Worm (Caenorhabditis elegans): Measurements from ENCODE around the gene Y41D4A.7.

Gene Y41D4A.7

DNA sequence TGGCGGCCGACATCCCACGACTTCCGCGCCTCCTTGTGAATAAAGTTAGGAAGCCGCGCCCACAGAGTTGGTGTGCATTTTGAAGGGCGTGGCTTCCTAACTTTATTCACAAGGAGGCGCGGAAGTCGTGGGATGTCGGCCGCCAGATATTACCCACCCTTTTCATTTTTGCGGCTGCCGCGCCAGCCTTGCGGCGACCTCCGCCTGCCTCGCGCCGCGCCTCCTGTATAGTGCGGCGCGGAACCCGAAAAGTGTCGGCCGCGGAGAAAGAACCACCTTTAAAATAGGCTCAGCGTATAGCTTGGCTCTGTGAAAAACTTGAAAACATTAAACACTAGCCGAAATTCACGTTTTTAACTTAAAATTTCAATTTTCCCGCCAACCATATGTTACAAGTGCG, 2.1 kb upstream of the Y41D4A.7 start (continued):
- no peak for TF ChIP-seq ceh-32 (tag; optimal IDR thresholded peaks at IDR 0.05; ENCODE audit: poor library complexity)
- TF ChIP-seq vab-7 (GFP tag; IDR thresholded peaks at IDR 0.05), result 0 out of 2 replicates have a peak, but pooled peaks have one; percentile 26
- no peak for TF ChIP-seq dpl-1 (GFP tag; optimal IDR thresholded peaks at IDR 0.05)
- no peak for TF ChIP-seq F44E2.7 (GFP tag; IDR thresholded peaks at IDR 0.05)
- no peak for TF ChIP-seq Y5F2A.4 (GFP tag; optimal IDR thresholded peaks at IDR 0.05)
- no peak for TF ChIP-seq nhr-11 (tag; optimal IDR thresholded peaks at IDR 0.05)
- no peak for TF ChIP-seq snpc-4 (tag; optimal IDR thresholded peaks at IDR 0.05)
- no peak for TF ChIP-seq fkh-10 (GFP tag; optimal IDR thresholded peaks at IDR 0.05)

DNA sequence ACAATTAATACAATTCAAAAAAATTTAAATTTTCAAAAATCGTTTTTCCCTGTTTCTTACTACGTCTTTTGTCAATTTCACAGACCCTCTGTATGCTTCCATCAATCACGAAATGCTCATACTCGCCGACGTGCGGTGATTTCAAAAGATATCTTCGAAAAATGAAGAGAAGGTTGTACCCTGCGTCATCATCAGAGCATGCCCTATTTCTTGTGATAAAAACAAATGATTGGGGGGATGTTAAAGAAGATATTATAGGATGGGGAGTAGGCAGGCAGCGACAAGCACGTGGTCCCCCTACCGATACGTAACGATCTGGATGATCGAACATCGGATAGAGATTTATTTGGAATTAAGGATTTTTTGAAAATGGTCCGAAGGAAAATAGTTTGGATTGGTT, 2.8 kb downstream of the Y41D4A.7 start:
- TF ChIP-seq spr-3 (GFP tag; optimal IDR thresholded peaks at IDR 0.05), result no peak
- peak; percentile 21 for TF ChIP-seq hlh-30 (tag; optimal IDR thresholded peaks at IDR 0.05; ENCODE audit: insufficient read depth)
- peak; percentile 59 for TF ChIP-seq nhr-11 (tag; optimal IDR thresholded peaks at IDR 0.05)
- TF ChIP-seq unc-62 (GFP tag; optimal IDR thresholded peaks at IDR 0.05 in 1 of 2), result peak in 1 of 2 experiments; percentile 97
- TF ChIP-seq unc-62 (tag; optimal IDR thresholded peaks at IDR 0.05), result no peak
- TF ChIP-seq lsy-2 (tag; optimal IDR thresholded peaks at IDR 0.05), result no peak

DNA sequence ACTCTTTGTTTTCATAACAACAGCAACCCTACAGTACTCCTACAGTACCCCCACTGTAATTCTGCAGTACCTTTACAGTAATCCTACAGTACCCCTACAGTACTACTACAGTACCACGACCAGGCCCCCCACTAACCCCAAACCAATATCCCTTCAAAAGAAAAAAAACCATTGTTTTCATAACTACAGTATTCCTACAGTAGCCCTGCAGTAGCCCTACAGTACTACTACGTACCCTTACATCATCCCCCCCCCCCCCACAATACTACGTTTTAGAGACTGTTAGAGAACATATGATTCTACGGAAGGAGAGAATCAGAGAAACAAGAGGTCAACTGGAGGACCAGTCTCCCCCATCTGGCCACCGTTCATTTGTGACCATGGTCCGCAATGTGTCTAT, 7.9 kb downstream of the Y41D4A.7 start, which contains the start of gene Y41D4A.3:
Gene Y41D4A.3, plus strand, starts transcription at position 301 of the 400 bp plus-strand sequence.
- peak; percentile 11 for TF ChIP-seq aha-1 (tag)
- no peak for TF ChIP-seq T26A8.4 (GFP tag; IDR thresholded peaks at IDR 0.05)
- TF ChIP-seq daf-8 (GFP tag; IDR thresholded peaks at IDR 0.05), result no peak
- no peak for TF ChIP-seq nhr-41 (GFP tag; IDR thresholded peaks at IDR 0.05)

DNA sequence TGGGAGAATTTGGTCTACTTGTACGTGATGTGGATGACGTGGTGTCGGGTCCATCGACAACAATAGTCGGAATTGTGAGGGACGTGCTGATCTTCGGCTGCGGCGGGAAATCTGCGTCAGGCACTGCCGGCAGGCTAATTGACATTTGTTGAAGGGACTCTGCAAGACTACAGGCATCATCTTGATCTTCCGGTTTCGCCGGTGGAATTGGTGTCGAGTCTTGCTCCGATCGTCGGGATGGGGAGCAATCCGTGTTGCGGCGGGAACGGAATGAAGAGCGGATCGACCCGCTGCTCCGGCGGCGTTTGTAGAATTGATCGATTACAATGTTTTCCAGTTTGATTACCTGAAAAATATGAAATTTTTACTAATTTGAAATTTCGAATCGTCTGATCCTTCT, 8.9 kb downstream of the Y41D4A.7 start:
- no peak for TF ChIP-seq unc-130 (GFP tag; optimal IDR thresholded peaks at IDR 0.05)
- peak; percentile 66 for TF ChIP-seq set-16 (GFP tag; IDR thresholded peaks at IDR 0.05)

DNA sequence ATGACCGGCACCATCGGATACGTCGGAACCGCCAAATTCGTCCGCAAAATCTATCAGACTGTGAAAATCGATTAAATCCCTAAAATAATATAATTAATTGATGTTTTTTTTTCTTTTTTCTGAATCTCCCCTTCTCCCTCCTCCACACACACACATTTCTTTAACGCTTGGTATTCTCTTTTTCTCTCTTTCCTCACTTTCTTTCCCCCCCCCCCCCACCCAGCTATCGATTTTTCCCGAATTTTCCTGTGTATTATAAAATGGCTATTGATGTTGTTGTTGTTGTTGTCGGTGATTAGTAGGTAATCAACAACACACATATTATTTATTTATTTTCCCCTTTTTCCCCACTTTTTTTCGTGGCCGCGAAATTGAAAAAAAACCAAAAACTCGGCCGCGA, 10.1 kb downstream of the Y41D4A.7 start:
- peak; percentile 19 for TF ChIP-seq hlh-11 (tag; optimal IDR thresholded peaks at IDR 0.05)
- 0 out of 2 replicates have a peak, but pooled peaks have one; percentile 7 for TF ChIP-seq dmd-6 (GFP tag; IDR thresholded peaks at IDR 0.05)
- TF ChIP-seq php-3 (GFP tag; IDR thresholded peaks at IDR 0.05), result no peak
- TF ChIP-seq daf-16 (GFP tag; optimal IDR thresholded peaks at IDR 0.05), result peak in 1 of 2 experiments; percentile 40
- no peak for TF ChIP-seq daf-16 (tag; optimal IDR thresholded peaks at IDR 0.05)

DNA sequence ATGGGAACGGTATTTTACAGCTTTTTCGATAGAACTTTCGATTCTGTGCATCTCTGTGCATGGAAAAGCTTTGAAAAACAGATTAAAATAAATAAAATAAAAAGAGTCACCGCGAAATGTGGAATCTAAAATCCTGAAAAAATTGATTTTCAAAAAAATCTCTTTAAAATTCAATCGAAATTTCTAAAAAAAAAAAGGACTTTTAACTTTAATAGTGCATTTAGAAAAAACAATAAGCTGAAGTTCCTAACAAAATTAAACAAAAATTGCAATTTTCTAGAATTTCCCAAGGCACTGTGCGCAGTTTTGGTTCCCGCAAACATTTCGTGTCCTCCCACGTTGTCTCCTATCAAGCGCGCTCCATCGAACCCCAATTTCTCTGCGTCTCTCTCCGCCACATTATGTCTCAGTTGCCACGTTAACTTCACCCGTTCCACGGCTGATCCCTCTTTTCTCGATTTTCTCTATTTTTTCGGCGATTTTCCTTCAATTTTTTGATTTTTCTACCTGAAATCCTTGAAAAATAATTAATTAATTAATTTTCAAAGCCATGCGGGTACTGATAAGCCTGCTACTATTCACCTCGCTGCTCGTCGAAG, 15.8 kb downstream of the Y41D4A.7 start, which contains the start of the genes Y41D4A.6 and Y41D4A.4:
Gene Y41D4A.6, minus strand, starts transcription at position 51 of the 599 bp plus-strand sequence.
Gene Y41D4A.4, plus strand, starts transcription at position 549 of the 599 bp plus-strand sequence.
- no peak for TF ChIP-seq nhr-10 (tag; optimal IDR thresholded peaks at IDR 0.05)
- no peak for TF ChIP-seq attf-4 (tag; optimal IDR thresholded peaks at IDR 0.05)
- peak; percentile 73 for TF ChIP-seq T20F7.1 (GFP tag; optimal IDR thresholded peaks at IDR 0.05)
- TF ChIP-seq nhr-76 (tag; optimal IDR thresholded peaks at IDR 0.05), result no peak
- no peak for TF ChIP-seq fos-1 (tag; optimal IDR thresholded peaks at IDR 0.05)
- TF ChIP-seq dve-1 (tag; optimal IDR thresholded peaks at IDR 0.05; ENCODE audit: insufficient read depth), result peak; percentile 75
- no peak for TF ChIP-seq ceh-82 (tag; optimal IDR thresholded peaks at IDR 0.05)
- no peak for TF ChIP-seq egl-27 (tag; optimal IDR thresholded peaks at IDR 0.05)
- TF ChIP-seq nhr-42 (GFP tag; IDR thresholded peaks at IDR 0.05), result peak; percentile 26; the same call in 1 of the 2 replicates
- TF ChIP-seq lin-29 (GFP tag; IDR thresholded peaks at IDR 0.05), result no peak
- peak; percentile 61 for TF ChIP-seq arid-1 (GFP tag; conservative IDR thresholded peaks at IDR 0.05)
- peak; percentile 76 for TF ChIP-seq hmg-1.1 (GFP tag; IDR thresholded peaks at IDR 0.05)
- TF ChIP-seq hif-1 (tag; optimal IDR thresholded peaks at IDR 0.05), result peak in 1 of 2 experiments; percentile 94
- no peak for TF ChIP-seq gei-8 (GFP tag; optimal IDR thresholded peaks at IDR 0.05)
- TF ChIP-seq zag-1 (tag; optimal IDR thresholded peaks at IDR 0.05), result no peak
- TF ChIP-seq aha-1 (tag), result peak; percentile 95
- no peak for TF ChIP-seq F10B5.3 (tag; optimal IDR thresholded peaks at IDR 0.05)
- no peak for TF ChIP-seq daf-19 (GFP tag; conservative IDR thresholded peaks at IDR 0.05)
- TF ChIP-seq lim-7 (GFP tag; IDR thresholded peaks at IDR 0.05), result 0 out of 2 replicates have a peak, but pooled peaks have one; percentile 48
- TF ChIP-seq ces-1 (GFP tag; optimal IDR thresholded peaks at IDR 0.05), result no peak
- peak; percentile 53 for TF ChIP-seq hlh-30 (tag; optimal IDR thresholded peaks at IDR 0.05; ENCODE audit: insufficient read depth)
- TF ChIP-seq Y5F2A.4 (GFP tag; optimal IDR thresholded peaks at IDR 0.05), result no peak
- TF ChIP-seq F44E2.7 (GFP tag; IDR thresholded peaks at IDR 0.05), result no peak
